Worm (Caenorhabditis elegans) whole organism, young adult: ENCODE measurements around the gene K10C9.1.

ENCODE experiments used
- C06A6.2 ChIP-seq: fragments of 200-800 bp; sonication (Bioruptor generic); conservative IDR thresholded peaks from 2 replicates; pipeline ENCODE4 v1.3.6; 2022; ENCODE audit warnings: missing genetic modification characterization, missing compliant biosample characterization
- athp-1 ChIP-seq: sonication (generic microtip); optimal IDR thresholded peaks from 2 replicates; lab custom pipeline; 2017; ENCODE audit warnings: mild to moderate bottlenecking, missing genetic modification characterization, missing compliant biosample characterization
- dpff-1 ChIP-seq: sonication (generic microtip); optimal IDR thresholded peaks from 2 replicates; lab custom pipeline; 2017; ENCODE audit warnings: mild to moderate bottlenecking, missing genetic modification characterization, missing compliant biosample characterization
- fkh-3 ChIP-seq: sonication (generic microtip); optimal IDR thresholded peaks from 2 replicates; lab custom pipeline; 2016; ENCODE audit warnings: mild to moderate bottlenecking, missing genetic modification characterization, missing compliant biosample characterization
- hlh-12 ChIP-seq: sonication (generic microtip); optimal IDR thresholded peaks from 2 replicates; lab custom pipeline; 2016; ENCODE audit warnings: missing genetic modification characterization, missing compliant biosample characterization
- madf-3 ChIP-seq: fragments of 200-800 bp; sonication (Bioruptor generic); IDR thresholded peaks from 2 replicates; pipeline ENCODE4 v1.3.6; 2022; ENCODE audit warnings: missing genetic modification reagents, missing genetic modification characterization, missing compliant biosample characterization
- pha-4 ChIP-seq: fragments of 150-350 bp; sonication (generic microtip); optimal IDR thresholded peaks from 2 replicates; lab custom pipeline; 2014; ENCODE audit warnings: missing biosample characterization, missing genetic modification reagents, missing genetic modification characterization
- sea-2 ChIP-seq: fragments of 200-800 bp; sonication (Bioruptor generic); IDR thresholded peaks from 2 replicates; pipeline ENCODE4 v1.3.6; 2022; ENCODE audit warnings: missing genetic modification characterization, missing compliant biosample characterization

DNA sequence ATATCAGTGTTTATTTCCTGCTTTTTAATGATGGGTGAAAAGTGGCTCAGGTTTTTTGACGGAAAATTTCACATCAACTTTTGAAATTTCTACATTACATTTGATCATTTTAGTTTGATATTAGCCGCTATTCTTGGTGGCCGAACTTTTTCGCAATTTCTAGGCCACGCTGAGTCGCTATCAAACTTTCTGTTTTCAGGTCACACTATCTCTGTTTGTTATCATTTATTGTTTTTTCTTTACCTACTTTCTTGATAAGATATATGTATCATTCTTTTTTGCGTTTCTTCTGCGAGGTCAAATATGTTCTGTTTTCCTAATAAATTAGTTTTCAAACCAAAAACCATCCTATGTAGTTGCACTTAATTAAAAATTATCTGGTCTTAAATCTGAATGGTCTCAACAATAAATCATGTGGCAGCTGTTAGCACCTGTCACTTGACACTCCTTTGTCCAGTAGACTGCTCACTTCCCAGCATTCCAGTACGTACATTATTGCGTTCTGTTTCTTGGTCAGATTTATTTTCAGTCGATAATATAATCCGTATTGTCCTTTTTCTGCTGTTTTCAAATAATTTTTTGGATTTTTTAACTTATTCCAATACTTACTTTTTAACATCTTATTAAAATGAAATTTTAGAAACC is 14.7 kb upstream of the K10C9.1 start:
- TF ChIP-seq madf-3 (GFP tag; lab: Robert Waterston, UW) (no peak), hlh-12 (tag; lab: Kevin White, UChicago) (no peak), pha-4 (tag; lab: Kevin White, UChicago) (no peak), C06A6.2 (GFP tag; lab: Robert Waterston, UW) (no peak), fkh-3 (tag; lab: Kevin White, UChicago) (no peak), dpff-1 (tag; lab: Kevin White, UChicago) (no peak), sea-2 (GFP tag; lab: Robert Waterston, UW) (no peak), athp-1 (tag; lab: Kevin White, UChicago) (no peak)
